Fruit fly (Drosophila melanogaster) whole organism, embryonic: ENCODE results near the gene CG13392.

Experiments used
- B-H1 ChIP-seq: fragments of 200-800 bp; sonication (Bioruptor generic); IDR thresholded peaks from 3 replicates; pipeline ENCODE4 v1.3.6; 2022; ENCODE audit warnings: missing biosample characterization, missing genetic modification characterization
- CG10147 ChIP-seq: fragments of 200-800 bp; sonication (Bioruptor generic); optimal IDR thresholded peaks from 2 replicates; lab custom pipeline; 2019; ENCODE audit warnings: missing biosample characterization, mild to moderate bottlenecking, missing genetic modification characterization, moderate library complexity
- CG10209 ChIP-seq: fragments of 200-800 bp; sonication (Bioruptor generic); optimal IDR thresholded peaks from 3 replicates; lab custom pipeline; 2017; ENCODE audit warnings: missing biosample characterization, mild to moderate bottlenecking, missing genetic modification characterization, missing genetic modification reagents
- CG10462 ChIP-seq: fragments of 200-800 bp; sonication (Bioruptor generic); optimal IDR thresholded peaks from 2 replicates; lab custom pipeline; 2016; ENCODE audit warnings: missing biosample characterization, missing genetic modification characterization
- CG12744 ChIP-seq: fragments of 200-800 bp; sonication (Bioruptor generic); optimal IDR thresholded peaks from 2 replicates; lab custom pipeline; 2016; ENCODE audit warnings: missing biosample characterization, missing genetic modification characterization
- CG14860 ChIP-seq: fragments of 200-800 bp; sonication (Bioruptor generic); IDR thresholded peaks from 3 replicates; pipeline ENCODE4 v1.3.6; 2022; ENCODE audit warnings: missing biosample characterization, missing genetic modification characterization; ENCODE audit not compliant: partially characterized antibody
- CG16813 ChIP-seq: fragments of 200-800 bp; sonication (Bioruptor generic); IDR thresholded peaks from 3 replicates; pipeline ENCODE4 v1.3.6; 2022; ENCODE audit warnings: missing biosample characterization, missing genetic modification characterization; ENCODE audit not compliant: partially characterized antibody
- CG18599 ChIP-seq: fragments of 200-800 bp; sonication (Bioruptor generic); optimal IDR thresholded peaks from 3 replicates; lab custom pipeline; 2017; ENCODE audit warnings: missing biosample characterization, missing genetic modification characterization, mild to moderate bottlenecking, moderate library complexity, missing genetic modification reagents
- CG2202 ChIP-seq: fragments of 200-800 bp; sonication (Bioruptor generic); optimal IDR thresholded peaks from 2 replicates; lab custom pipeline; 2018; ENCODE audit warnings: missing biosample characterization, mild to moderate bottlenecking, missing genetic modification characterization
- CG42726 ChIP-seq: fragments of 200-800 bp; sonication (Bioruptor generic); IDR thresholded peaks from 2 replicates; pipeline ENCODE4 v1.3.6; 2022; ENCODE audit warnings: missing biosample characterization, missing genetic modification characterization; ENCODE audit not compliant: partially characterized antibody
- CG4360 ChIP-seq: fragments of 200-800 bp; sonication (Bioruptor generic); IDR thresholded peaks from 2 replicates; pipeline ENCODE4 v1.3.6; 2022; ENCODE audit warnings: missing biosample characterization, missing genetic modification characterization
- CG7928 ChIP-seq: fragments of 200-800 bp; sonication (Bioruptor generic); optimal IDR thresholded peaks from 2 replicates; lab custom pipeline; 2017; ENCODE audit warnings: missing biosample characterization, mild to moderate bottlenecking, missing genetic modification characterization
- CG7987 ChIP-seq: fragments of 200-800 bp; sonication (Bioruptor generic); optimal IDR thresholded peaks from 2 replicates; lab custom pipeline; 2018; ENCODE audit warnings: missing biosample characterization, mild to moderate bottlenecking, missing genetic modification characterization, moderate library complexity
- CG8089 ChIP-seq: fragments of 200-800 bp; sonication (Bioruptor generic); optimal IDR thresholded peaks from 3 replicates; lab custom pipeline; 2016; ENCODE audit warnings: missing biosample characterization, missing genetic modification characterization
- CG8388 ChIP-seq: fragments of 200-800 bp; sonication (Bioruptor generic); optimal IDR thresholded peaks from 2 replicates; lab custom pipeline; 2019; ENCODE audit warnings: missing biosample characterization, mild to moderate bottlenecking, missing genetic modification characterization, moderate library complexity
- CG9876 ChIP-seq: fragments of 200-800 bp; sonication (Bioruptor generic); optimal IDR thresholded peaks from 2 replicates; lab custom pipeline; 2016; ENCODE audit warnings: missing biosample characterization, missing genetic modification characterization
- CG9932 ChIP-seq: fragments of 200-800 bp; sonication (Bioruptor generic); IDR thresholded peaks from 2 replicates; pipeline ENCODE4 v1.3.6; 2022; ENCODE audit warnings: missing biosample characterization, missing genetic modification characterization
- Camta ChIP-seq: fragments of 200-800 bp; sonication (Bioruptor generic); optimal IDR thresholded peaks from 2 replicates; lab custom pipeline; 2016; ENCODE audit warnings: missing biosample characterization, missing genetic modification characterization
- D ChIP-seq, 2 experiments: fragments of 200-800 bp in 1 of 2; fragments of >200 bp in 1 of 2; sonication (Bioruptor generic) in 1 of 2; optimal IDR thresholded peaks; 2 replicates in 1 of 2; 3 replicates in 1 of 2; lab custom pipeline; 2017; ENCODE audit warnings: mild to moderate bottlenecking in 1 of 2, missing biosample characterization in 1 of 2, missing genetic modification characterization in 1 of 2, missing genetic modification reagents in 1 of 2
- Dip3 ChIP-seq: fragments of 200-800 bp; sonication (Bioruptor generic); optimal IDR thresholded peaks from 3 replicates; lab custom pipeline; 2016; ENCODE audit warnings: missing biosample characterization, missing genetic modification characterization
- HLH4C ChIP-seq: fragments of 200-800 bp; sonication (Bioruptor generic); IDR thresholded peaks from 3 replicates; pipeline ENCODE4 v1.3.6; 2022; ENCODE audit warnings: missing biosample characterization, missing genetic modification characterization; ENCODE audit not compliant: partially characterized antibody
- HmgZ ChIP-seq: fragments of 200-800 bp; sonication (Bioruptor generic); optimal IDR thresholded peaks from 2 replicates; lab custom pipeline; 2018; ENCODE audit warnings: missing biosample characterization, mild to moderate bottlenecking, missing genetic modification characterization
- MBD-R2 ChIP-seq: fragments of 200-800 bp; sonication (Bioruptor generic); IDR thresholded peaks from 2 replicates; pipeline ENCODE4 v1.3.6; 2022; ENCODE audit warnings: missing biosample characterization, missing genetic modification characterization
- NC2α ChIP-seq: fragments of 200-800 bp; sonication (Bioruptor generic); optimal IDR thresholded peaks from 2 replicates; lab custom pipeline; 2016; ENCODE audit warnings: missing biosample characterization, missing genetic modification characterization
- NFAT ChIP-seq: fragments of 200-800 bp; sonication (Bioruptor generic); IDR thresholded peaks from 2 replicates; pipeline ENCODE4 v1.3.6; 2022; ENCODE audit warnings: missing biosample characterization, missing genetic modification characterization
- Ptx1 ChIP-seq: fragments of 200-800 bp; sonication (Bioruptor generic); IDR thresholded peaks from 2 replicates; pipeline ENCODE4 v1.3.6; 2022; ENCODE audit warnings: missing biosample characterization, missing genetic modification characterization
- Sry-β ChIP-seq: fragments of 200-800 bp; sonication (Bioruptor generic); optimal IDR thresholded peaks from 2 replicates; lab custom pipeline; 2018; ENCODE audit warnings: missing biosample characterization, mild to moderate bottlenecking, missing genetic modification characterization, moderate library complexity
- Stat92E ChIP-seq, 3 experiments: fragments of >200 bp in 2 of 3; fragments of 200-800 bp in 1 of 3; sonication (Bioruptor generic) in 1 of 3; optimal IDR thresholded peaks; 2 replicates each; lab custom pipeline; 2017 to 2019; ENCODE audit warnings: missing biosample characterization in 3 of 3, missing genetic modification characterization in 3 of 3, mild to moderate bottlenecking in 1 of 3, moderate library complexity in 1 of 3
- Trl ChIP-seq, 3 experiments: fragments of >200 bp in 2 of 3; fragments of 200-800 bp in 1 of 3; sonication (Bioruptor generic) in 1 of 3; optimal IDR thresholded peaks; 2 replicates in 1 of 3; 3 replicates in 2 of 3; lab custom pipeline; 2016 to 2017; ENCODE audit warnings: missing biosample characterization in 1 of 3, missing genetic modification characterization in 1 of 3
- amos ChIP-seq: fragments of 200-800 bp; sonication (Bioruptor generic); IDR thresholded peaks from 2 replicates; pipeline ENCODE4 v1.3.6; 2022; ENCODE audit warnings: missing biosample characterization, missing genetic modification characterization; ENCODE audit not compliant: partially characterized antibody
- bigmax ChIP-seq: fragments of 200-800 bp; sonication (Bioruptor generic); optimal IDR thresholded peaks from 2 replicates; lab custom pipeline; 2018; ENCODE audit warnings: missing biosample characterization, mild to moderate bottlenecking, missing genetic modification characterization
- bsh ChIP-seq, 2 experiments: fragments of 200-800 bp; sonication (Bioruptor generic); optimal IDR thresholded peaks; 2 replicates each; lab custom pipeline; 2017 to 2018; ENCODE audit warnings: mild to moderate bottlenecking in 2 of 2, missing biosample characterization in 2 of 2, missing genetic modification characterization in 2 of 2, moderate library complexity in 1 of 2
- hb ChIP-seq: fragments of 200-800 bp; sonication (Bioruptor generic); IDR thresholded peaks from 3 replicates; pipeline ENCODE4 v1.3.6; 2022; ENCODE audit warnings: missing biosample characterization, missing genetic modification characterization; ENCODE audit not compliant: partially characterized antibody
- kay ChIP-seq: fragments of 200-800 bp; sonication (Bioruptor generic); optimal IDR thresholded peaks from 2 replicates; lab custom pipeline; 2016; ENCODE audit warnings: missing biosample characterization, missing genetic modification characterization
- oc ChIP-seq: fragments of 200-800 bp; sonication (Bioruptor generic); optimal IDR thresholded peaks from 2 replicates; lab custom pipeline; 2018; ENCODE audit warnings: missing biosample characterization, mild to moderate bottlenecking, missing genetic modification characterization, moderate library complexity
- odd ChIP-seq: fragments of 200-800 bp; sonication (Bioruptor generic); optimal IDR thresholded peaks from 2 replicates; lab custom pipeline; 2017; ENCODE audit warnings: missing biosample characterization, mild to moderate bottlenecking, missing genetic modification characterization
- phol ChIP-seq: fragments of 200-800 bp; sonication (Bioruptor generic); optimal IDR thresholded peaks from 3 replicates; lab custom pipeline; 2018; ENCODE audit warnings: missing biosample characterization, mild to moderate bottlenecking, missing genetic modification characterization, moderate library complexity
- pros ChIP-seq: fragments of 200-800 bp; sonication (Bioruptor generic); optimal IDR thresholded peaks from 3 replicates; lab custom pipeline; 2019; ENCODE audit warnings: missing biosample characterization, mild to moderate bottlenecking, missing genetic modification characterization, moderate library complexity
- salm ChIP-seq: fragments of 200-800 bp; sonication (Bioruptor generic); optimal IDR thresholded peaks from 2 replicates; lab custom pipeline; 2018; ENCODE audit warnings: missing biosample characterization, mild to moderate bottlenecking, missing genetic modification characterization
- sd ChIP-seq: fragments of 200-800 bp; sonication (Bioruptor generic); optimal IDR thresholded peaks from 3 replicates; lab custom pipeline; 2018; ENCODE audit warnings: missing biosample characterization, mild to moderate bottlenecking, missing genetic modification characterization, moderate library complexity
- sens-2 ChIP-seq: fragments of 200-800 bp; sonication (Bioruptor generic); IDR thresholded peaks from 2 replicates; pipeline ENCODE4 v1.3.6; 2022; ENCODE audit warnings: missing biosample characterization, missing genetic modification characterization
- seq ChIP-seq: fragments of 200-800 bp; sonication (Bioruptor generic); IDR thresholded peaks from 2 replicates; pipeline ENCODE4 v1.3.6; 2022; ENCODE audit warnings: missing biosample characterization, missing genetic modification characterization
- sima ChIP-seq: fragments of 200-800 bp; sonication (Bioruptor generic); optimal IDR thresholded peaks from 2 replicates; lab custom pipeline; 2016; ENCODE audit warnings: missing biosample characterization, missing genetic modification characterization
- stc ChIP-seq: fragments of 200-800 bp; sonication (Bioruptor generic); IDR thresholded peaks from 2 replicates; pipeline ENCODE4 v1.3.6; 2022; ENCODE audit warnings: missing biosample characterization, missing genetic modification characterization
- trem ChIP-seq: fragments of 200-800 bp; optimal IDR thresholded peaks from 3 replicates; lab custom pipeline; 2019; ENCODE audit warnings: missing biosample characterization, mild to moderate bottlenecking, missing genetic modification characterization, moderate library complexity
- z ChIP-seq: fragments of 200-800 bp; sonication (Bioruptor generic); IDR thresholded peaks from 3 replicates; pipeline ENCODE4 v1.3.6; 2022; ENCODE audit warnings: missing biosample characterization, missing genetic modification characterization
- zen2 ChIP-seq: fragments of 200-800 bp; sonication (Bioruptor generic); IDR thresholded peaks from 3 replicates; pipeline ENCODE4 v1.3.6; 2022; ENCODE audit warnings: missing biosample characterization, missing genetic modification characterization; ENCODE audit not compliant: partially characterized antibody
- zfh1 ChIP-seq: fragments of 200-800 bp; sonication (Bioruptor generic); IDR thresholded peaks from 3 replicates; pipeline ENCODE4 v1.3.6; 2022; ENCODE audit warnings: missing biosample characterization, missing genetic modification characterization

The CG13392 gene

dm6 chr2L:8424662-8425208, 42.1 kb upstream of the CG13392 start (continued):
- TF ChIP-seq NC2α (GFP tag; lab: Kevin White, UChicago) (no peak), CG16813 (GFP tag; lab: Robert Waterston, UW) (no peak), amos (GFP tag; lab: Robert Waterston, UW) (no peak), NFAT (GFP tag; lab: Robert Waterston, UW) (0 out of 2 replicates have a peak, but pooled peaks have one; percentile 3), CG7928 (GFP tag; lab: Kevin White, UChicago) (no peak), bsh (GFP tag; optimal IDR thresholded peaks at IDR 0.05; lab: Kevin White, UChicago) (no peak), pros (peak; percentile 73), sd (tag; lab: Kevin White, UChicago) (peak; percentile 39), CG12744 (GFP tag; lab: Kevin White, UChicago) (no peak), D (optimal IDR thresholded peaks at IDR 0.05; lab: Kevin White, UChicago) (peak; percentile 19), D (GFP tag; optimal IDR thresholded peaks at IDR 0.05; lab: Kevin White, UChicago) (no peak), bigmax (GFP tag; lab: Kevin White, UChicago) (no peak), CG10462 (GFP tag; lab: Kevin White, UChicago) (no peak), B-H1 (GFP tag; lab: Robert Waterston, UW) (no peak), HmgZ (tag; lab: Kevin White, UChicago) (no peak), sens-2 (GFP tag; lab: Robert Waterston, UW) (no peak), salm (tag; lab: Kevin White, UChicago) (no peak), Ptx1 (GFP tag; lab: Robert Waterston, UW) (no peak), Sry-β (GFP tag; lab: Kevin White, UChicago) (no peak), oc (tag; lab: Kevin White, UChicago) (no peak), CG42726 (GFP tag; lab: Robert Waterston, UW) (no peak), odd (no peak), HLH4C (GFP tag; lab: Robert Waterston, UW) (no peak), sima (GFP tag; lab: Kevin White, UChicago) (no peak), CG2202 (tag; lab: Kevin White, UChicago) (no peak), phol (tag; lab: Kevin White, UChicago) (no peak), MBD-R2 (GFP tag; lab: Robert Waterston, UW) (no peak), Dip3 (GFP tag; lab: Kevin White, UChicago) (no peak), Trl (optimal IDR thresholded peaks at IDR 0.05; lab: Kevin White, UChicago) (peak; percentile 71 to 73), Trl (GFP tag; optimal IDR thresholded peaks at IDR 0.05; lab: Kevin White, UChicago) (no peak), CG8388 (GFP tag; lab: Kevin White, UChicago) (no peak), CG9876 (GFP tag; lab: Kevin White, UChicago) (no peak), zfh1 (GFP tag; lab: Robert Waterston, UW) (no peak), Camta (GFP tag; lab: Kevin White, UChicago) (no peak), CG8089 (GFP tag; lab: Kevin White, UChicago) (no peak), seq (peak; percentile 14; the same call in 1 of the 2 replicates), CG4360 (GFP tag; lab: Robert Waterston, UW) (0 out of 2 replicates have a peak, but pooled peaks have one; percentile 11), zen2 (GFP tag; lab: Robert Waterston, UW) (peak; percentile 11; the same call in 1 of the 3 replicates), Stat92E (GFP tag; optimal IDR thresholded peaks at IDR 0.05; lab: Kevin White, UChicago) (no peak), hb (GFP tag; lab: Robert Waterston, UW) (no peak), kay (GFP tag; lab: Kevin White, UChicago) (no peak), trem (tag; lab: Kevin White, UChicago) (peak; percentile 16), CG9932 (GFP tag; lab: Robert Waterston, UW) (no peak), CG18599 (GFP tag; lab: Kevin White, UChicago) (no peak), CG7987 (GFP tag; lab: Kevin White, UChicago) (no peak), z (GFP tag; lab: Robert Waterston, UW) (peak; percentile 44; the same call in 1 of the 3 replicates), CG10147 (no peak), stc (GFP tag; lab: Robert Waterston, UW) (no peak), CG10209 (GFP tag; lab: Kevin White, UChicago) (no peak), CG14860 (no peak)
